Worm (Caenorhabditis elegans): Measurements from ENCODE around the gene C25E10.17.

Gene C25E10.17

ce11 chrV:9067678-9068077 is 20.3 kb upstream of the C25E10.17 start, which contains the start of gene fip-2:
Gene fip-2, plus strand, starts transcription at chrV:9067978.
- TF ChIP-seq lir-3 (tag; optimal IDR thresholded peaks at IDR 0.05; ENCODE audit: poor library complexity) (no peak), ceh-88 (GFP tag; IDR thresholded peaks at IDR 0.05) (no peak), dpl-1 (GFP tag; optimal IDR thresholded peaks at IDR 0.05) (no peak)

ce11 chrV:9065915-9066314 is 18.5 kb upstream of the C25E10.17 start:
- TF ChIP-seq snu-23 (GFP tag; optimal IDR thresholded peaks at IDR 0.05) (peak; percentile 16), blmp-1 (tag; optimal IDR thresholded peaks at IDR 0.05) (peak; percentile 72), lin-39 (tag; optimal IDR thresholded peaks at IDR 0.05) (no peak), nhr-85 (tag) (peak; percentile 91), nhr-71 (tag; optimal IDR thresholded peaks at IDR 0.05) (no peak), lsy-2 (tag; optimal IDR thresholded peaks at IDR 0.05) (peak in 1 of 2 experiments; percentile 3), jun-1 (tag; optimal IDR thresholded peaks at IDR 0.05) (no peak), hlh-17 (GFP tag; optimal IDR thresholded peaks at IDR 0.05; ENCODE audit: borderline replicate concordance) (no peak), lin-14 (GFP tag; optimal IDR thresholded peaks at IDR 0.05) (peak; percentile 62), rnt-1 (tag; optimal IDR thresholded peaks at IDR 0.05) (no peak), mef-2 (tag; optimal IDR thresholded peaks at IDR 0.05) (no peak), nhr-84 (tag; optimal IDR thresholded peaks at IDR 0.05) (no peak), unc-62 (GFP tag; optimal IDR thresholded peaks at IDR 0.05) (no peak), ceh-88 (GFP tag; IDR thresholded peaks at IDR 0.05) (no peak), nhr-20 (tag; optimal IDR thresholded peaks at IDR 0.05) (peak; percentile 11), Y116A8C.19 (tag; optimal IDR thresholded peaks at IDR 0.05; ENCODE audit: borderline replicate concordance) (no peak)

ce11 chrV:9065001-9065400 is 17.6 kb upstream of the C25E10.17 start:
- no peak for TF ChIP-seq lin-14 (GFP tag; optimal IDR thresholded peaks at IDR 0.05)
- TF ChIP-seq nhr-28 (tag; optimal IDR thresholded peaks at IDR 0.05): no peak
- no peak for TF ChIP-seq fkh-8 (tag; optimal IDR thresholded peaks at IDR 0.05)
- TF ChIP-seq mef-2 (tag; optimal IDR thresholded peaks at IDR 0.05): no peak
- no peak for TF ChIP-seq ets-5 (GFP tag; IDR thresholded peaks at IDR 0.05)
- no peak for TF ChIP-seq sox-4 (tag; optimal IDR thresholded peaks at IDR 0.05)
- no peak for TF ChIP-seq efl-1 (optimal IDR thresholded peaks at IDR 0.05)
- TF ChIP-seq efl-1 (GFP tag; optimal IDR thresholded peaks at IDR 0.05 in 1 of 2): peak in 1 of 2 experiments; percentile 29
- peak; percentile 54 for TF ChIP-seq nhr-85 (tag)
- no peak for TF ChIP-seq zip-4 (GFP tag; optimal IDR thresholded peaks at IDR 0.05)
- TF ChIP-seq unc-30 (tag; optimal IDR thresholded peaks at IDR 0.05): no peak
- TF ChIP-seq unc-98 (GFP tag; IDR thresholded peaks at IDR 0.05): no peak
- no peak for TF ChIP-seq isw-1 (GFP tag; IDR thresholded peaks at IDR 0.05)

- no peak for TF ChIP-seq ztf-11 (tag; optimal IDR thresholded peaks at IDR 0.05)
- no peak for TF ChIP-seq ces-1 (GFP tag; optimal IDR thresholded peaks at IDR 0.05)
- no peak for TF ChIP-seq swsn-7 (tag; optimal IDR thresholded peaks at IDR 0.05)
- no peak for TF ChIP-seq nhr-28 (tag; optimal IDR thresholded peaks at IDR 0.05)
- TF ChIP-seq lin-15B (tag; optimal IDR thresholded peaks at IDR 0.05): no peak
- TF ChIP-seq hlh-4 (tag; optimal IDR thresholded peaks at IDR 0.05): no peak
- no peak for TF ChIP-seq hlh-17 (GFP tag; optimal IDR thresholded peaks at IDR 0.05; ENCODE audit: borderline replicate concordance)
- no peak for TF ChIP-seq dpl-1 (GFP tag; optimal IDR thresholded peaks at IDR 0.05)
- TF ChIP-seq ztf-4 (tag; optimal IDR thresholded peaks at IDR 0.05): no peak
- no peak for TF ChIP-seq nhr-11 (tag; optimal IDR thresholded peaks at IDR 0.05)
- TF ChIP-seq efl-1 (optimal IDR thresholded peaks at IDR 0.05): no peak
- peak in 1 of 2 experiments; percentile 89 for TF ChIP-seq efl-1 (GFP tag; optimal IDR thresholded peaks at IDR 0.05 in 1 of 2)
- TF ChIP-seq fos-1 (tag; optimal IDR thresholded peaks at IDR 0.05): no peak
- no peak for TF ChIP-seq C16A3.4 (tag; optimal IDR thresholded peaks at IDR 0.05)
- TF ChIP-seq blmp-1 (tag; optimal IDR thresholded peaks at IDR 0.05): peak; percentile 18
- no peak for TF ChIP-seq grh-1 (GFP tag; IDR thresholded peaks at IDR 0.05)
- TF ChIP-seq ets-5 (GFP tag; IDR thresholded peaks at IDR 0.05): no peak
- TF ChIP-seq jun-1 (tag; optimal IDR thresholded peaks at IDR 0.05): no peak
- no peak for TF ChIP-seq mdl-1 (tag; optimal IDR thresholded peaks at IDR 0.05)
- TF ChIP-seq ceh-90 (tag; optimal IDR thresholded peaks at IDR 0.05): no peak
- TF ChIP-seq efl-3 (GFP tag; optimal IDR thresholded peaks at IDR 0.05): no peak
- no peak for TF ChIP-seq nhr-76 (tag; optimal IDR thresholded peaks at IDR 0.05)
- no peak for TF ChIP-seq nhr-12 (tag; optimal IDR thresholded peaks at IDR 0.05)
- peak; percentile 23 for TF ChIP-seq nhr-85 (tag)
Observed at ce11 chrV:9063134-9063533, 15.7 kb upstream of the C25E10.17 start.
